Fruit fly (Drosophila melanogaster) whole organism, pupa: Measurements from ENCODE around the gene eIF3l.

Experiments used
- CG17806 ChIP-seq: fragments of 200-800 bp; sonication (Bioruptor generic); optimal IDR thresholded peaks from 2 replicates; lab custom pipeline; 2018; ENCODE audit warnings: missing biosample characterization, mild to moderate bottlenecking, missing genetic modification characterization, moderate library complexity
- EcR ChIP-seq: fragments of 200-800 bp; sonication (Bioruptor generic); optimal IDR thresholded peaks from 3 replicates; lab custom pipeline; 2019; ENCODE audit warnings: missing biosample characterization, missing genetic modification characterization, mild to moderate bottlenecking, moderate library complexity, missing genetic modification reagents
- Pif1A ChIP-seq: fragments of 200-800 bp; sonication (Bioruptor generic); optimal IDR thresholded peaks from 3 replicates; lab custom pipeline; 2016; ENCODE audit warnings: missing biosample characterization, missing genetic modification characterization

DNA sequence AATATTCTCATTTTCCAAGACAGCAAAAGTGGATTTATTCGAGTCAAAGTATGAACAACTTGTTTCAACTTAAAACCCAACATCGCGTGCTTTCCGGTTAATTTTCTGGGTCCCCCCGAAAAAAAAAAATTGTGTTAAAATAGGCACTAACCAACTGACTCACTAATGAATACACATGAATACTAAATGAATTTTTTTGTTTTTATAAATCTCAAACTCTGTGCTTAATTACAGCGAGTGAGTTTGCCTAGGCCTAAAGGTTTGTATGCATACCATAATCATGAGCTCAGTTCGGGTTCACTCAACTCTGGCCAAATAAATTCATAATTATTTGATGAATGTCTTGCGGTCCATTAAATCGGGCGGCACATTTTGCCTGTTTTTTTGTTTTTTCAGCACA, 38.5 kb downstream of the eIF3l start:
- TF ChIP-seq Pif1A, result no peak
- TF ChIP-seq CG17806 (tag; lab: Kevin White, UChicago), result no peak
- no peak for TF ChIP-seq EcR
